Worm (Caenorhabditis elegans): Measurements from ENCODE around the gene E02C12.19.
A peak's percentile ranks its signal among the peaks of the same experiment; 100 is the strongest.

- TF ChIP-seq ztf-4 (tag; optimal IDR thresholded peaks at IDR 0.05), result no peak
- TF ChIP-seq zag-1 (tag; optimal IDR thresholded peaks at IDR 0.05), result no peak
- no peak for TF ChIP-seq nhr-77 (tag; optimal IDR thresholded peaks at IDR 0.05)
- TF ChIP-seq pqm-1 (tag; optimal IDR thresholded peaks at IDR 0.05), result peak; percentile 24
- TF ChIP-seq ceh-9 (tag; optimal IDR thresholded peaks at IDR 0.05), result no peak
- TF ChIP-seq fos-1 (tag; optimal IDR thresholded peaks at IDR 0.05), result no peak
- no peak for TF ChIP-seq pha-4 (tag; optimal IDR thresholded peaks at IDR 0.05)
- no peak for TF ChIP-seq ceh-82 (tag; optimal IDR thresholded peaks at IDR 0.05)
- no peak for TF ChIP-seq unc-62 (GFP tag; optimal IDR thresholded peaks at IDR 0.05)
- TF ChIP-seq ceh-28 (tag; optimal IDR thresholded peaks at IDR 0.05), result no peak
- TF ChIP-seq skn-1 (tag; optimal IDR thresholded peaks at IDR 0.05), result no peak
- no peak for TF ChIP-seq nhr-67 (tag; optimal IDR thresholded peaks at IDR 0.05)
These were observed 20.0 kb downstream of the E02C12.19 start, which contains the start of gene ttr-49 for ce11 chrV:9356345-9356744.

Data from whole organism, L3 larva.